Worm (Caenorhabditis elegans) whole organism, young adult: ENCODE results near the gene R12G8.1.

Experiments used
- C06A6.2 ChIP-seq: fragments of 200-800 bp; sonication (Bioruptor generic); conservative IDR thresholded peaks from 2 replicates; pipeline ENCODE4 v1.3.6; 2022; ENCODE audit warnings: missing genetic modification characterization, missing compliant biosample characterization
- F23B12.7 ChIP-seq: sonication (generic microtip); optimal IDR thresholded peaks from 2 replicates; lab custom pipeline; 2017; ENCODE audit warnings: missing genetic modification characterization, mild to moderate bottlenecking, missing compliant biosample characterization, antibody characterized with exemption, moderate library complexity; ENCODE audit not compliant: insufficient read depth
- F39B2.1 ChIP-seq: fragments of 200-800 bp; sonication (Bioruptor generic); IDR thresholded peaks from 2 replicates; pipeline ENCODE4 v1.3.6; 2022; ENCODE audit warnings: missing genetic modification reagents, missing genetic modification characterization, missing compliant biosample characterization
- F49E8.2 ChIP-seq: sonication (generic microtip); optimal IDR thresholded peaks from 3 replicates; lab custom pipeline; 2017; ENCODE audit warnings: missing genetic modification characterization, mild to moderate bottlenecking, missing compliant biosample characterization, antibody characterized with exemption, moderate library complexity; ENCODE audit not compliant: insufficient read depth
- F55B11.4 ChIP-seq: sonication (generic microtip); optimal IDR thresholded peaks from 2 replicates; lab custom pipeline; 2016; ENCODE audit warnings: missing compliant biosample characterization, missing genetic modification characterization, borderline replicate concordance; ENCODE audit not compliant: insufficient read depth
- K11D2.4 ChIP-seq: fragments of 200-800 bp; sonication (Bioruptor generic); IDR thresholded peaks from 2 replicates; pipeline ENCODE4 v1.3.6; 2022; ENCODE audit warnings: missing genetic modification reagents, missing genetic modification characterization, missing compliant biosample characterization
- K12H6.12 ChIP-seq: fragments of 200-800 bp; sonication (Bioruptor generic); optimal IDR thresholded peaks from 2 replicates; lab custom pipeline; 2018; ENCODE audit warnings: mild to moderate bottlenecking, missing genetic modification characterization, missing compliant biosample characterization
- Y56A3A.18 ChIP-seq: fragments of 200-800 bp; sonication (Bioruptor generic); IDR thresholded peaks from 2 replicates; pipeline ENCODE4 v1.3.6; 2022; ENCODE audit warnings: missing genetic modification reagents, missing genetic modification characterization, missing compliant biosample characterization
- Y95B8A.8 ChIP-seq: fragments of 200-800 bp; sonication (Bioruptor generic); IDR thresholded peaks from 2 replicates; pipeline ENCODE4 v1.3.6; 2022; ENCODE audit warnings: missing genetic modification reagents, missing genetic modification characterization, missing compliant biosample characterization
- atf-7 ChIP-seq: sonication (generic microtip); optimal IDR thresholded peaks from 2 replicates; lab custom pipeline; 2017; ENCODE audit warnings: mild to moderate bottlenecking, missing genetic modification characterization, missing compliant biosample characterization
- athp-1 ChIP-seq: sonication (generic microtip); optimal IDR thresholded peaks from 2 replicates; lab custom pipeline; 2017; ENCODE audit warnings: mild to moderate bottlenecking, missing genetic modification characterization, missing compliant biosample characterization
- attf-6 ChIP-seq: fragments of 200-800 bp; sonication (Bioruptor generic); IDR thresholded peaks from 2 replicates; pipeline ENCODE4 v1.3.6; 2022; ENCODE audit warnings: missing genetic modification reagents, missing genetic modification characterization, missing compliant biosample characterization
- bed-1 ChIP-seq: fragments of 200-800 bp; sonication (Bioruptor generic); IDR thresholded peaks from 2 replicates; pipeline ENCODE4 v1.3.6; 2022; ENCODE audit warnings: missing genetic modification reagents, missing genetic modification characterization, missing compliant biosample characterization
- bed-2 ChIP-seq: fragments of 200-800 bp; sonication (Bioruptor generic); IDR thresholded peaks from 2 replicates; pipeline ENCODE4 v1.3.6; 2022; ENCODE audit warnings: missing genetic modification reagents, missing genetic modification characterization, missing compliant biosample characterization
- ccch-3 ChIP-seq: fragments of 200-800 bp; sonication (Bioruptor generic); optimal IDR thresholded peaks from 2 replicates; lab custom pipeline; 2018; ENCODE audit warnings: mild to moderate bottlenecking, missing genetic modification characterization, missing compliant biosample characterization
- cebp-2 ChIP-seq: fragments of 200-800 bp; sonication (Bioruptor generic); IDR thresholded peaks from 2 replicates; pipeline ENCODE4 v1.3.6; 2022; ENCODE audit warnings: missing genetic modification characterization, missing compliant biosample characterization
- ceh-40 ChIP-seq: fragments of 200-800 bp; sonication (Bioruptor generic); IDR thresholded peaks from 2 replicates; pipeline ENCODE4 v1.3.6; 2022; ENCODE audit warnings: missing genetic modification characterization, missing compliant biosample characterization
- ceh-58 ChIP-seq: fragments of 200-800 bp; sonication (Bioruptor generic); IDR thresholded peaks from 2 replicates; pipeline ENCODE4 v1.3.6; 2022; ENCODE audit warnings: missing genetic modification characterization, missing compliant biosample characterization
- dpl-1 ChIP-seq: fragments of 150-350 bp; optimal IDR thresholded peaks from 2 replicates; lab custom pipeline; 2014; ENCODE audit warnings: missing biosample characterization, missing genetic modification reagents, missing genetic modification characterization
- egl-18 ChIP-seq: fragments of 200-800 bp; sonication (Bioruptor generic); IDR thresholded peaks from 2 replicates; pipeline ENCODE4 v1.3.6; 2022; ENCODE audit warnings: missing genetic modification reagents, missing genetic modification characterization, missing compliant biosample characterization
- ets-4 ChIP-seq: fragments of 200-800 bp; sonication (Bioruptor generic); optimal IDR thresholded peaks from 2 replicates; lab custom pipeline; 2018; ENCODE audit warnings: mild to moderate bottlenecking, missing genetic modification characterization, missing compliant biosample characterization
- fkh-3 ChIP-seq: sonication (generic microtip); optimal IDR thresholded peaks from 2 replicates; lab custom pipeline; 2016; ENCODE audit warnings: mild to moderate bottlenecking, missing genetic modification characterization, missing compliant biosample characterization
- him-1 ChIP-seq: sonication (generic microtip); optimal IDR thresholded peaks from 2 replicates; lab custom pipeline; 2016; ENCODE audit warnings: missing genotype, missing genetic modification reagents, missing genetic modification characterization, missing compliant biosample characterization
- hlh-12 ChIP-seq: sonication (generic microtip); optimal IDR thresholded peaks from 2 replicates; lab custom pipeline; 2016; ENCODE audit warnings: missing genetic modification characterization, missing compliant biosample characterization
- hlh-26 ChIP-seq: fragments of 200-800 bp; sonication (Bioruptor generic); conservative IDR thresholded peaks from 2 replicates; pipeline ENCODE4 v1.3.6; 2022; ENCODE audit warnings: missing genetic modification reagents, missing genetic modification characterization, missing compliant biosample characterization
- hrde-1 ChIP-seq: sonication (generic microtip); optimal IDR thresholded peaks from 2 replicates; lab custom pipeline; 2016; ENCODE audit warnings: missing genetic modification characterization, mild to moderate bottlenecking, missing compliant biosample characterization, moderate library complexity, missing genotype, missing genetic modification reagents, borderline replicate concordance
- hsf-1 ChIP-seq: fragments of 200-800 bp; sonication (Bioruptor generic); IDR thresholded peaks from 2 replicates; pipeline ENCODE4 v1.3.6; 2022; ENCODE audit warnings: missing genetic modification reagents, missing genetic modification characterization, missing compliant biosample characterization
- let-607 ChIP-seq, 2 experiments: fragments of 200-800 bp in 1 of 2; sonication (Bioruptor generic) in 1 of 2; sonication (generic microtip) in 1 of 2; optimal IDR thresholded peaks; 2 replicates each; lab custom pipeline; 2016 to 2018; ENCODE audit warnings: mild to moderate bottlenecking in 2 of 2, missing compliant biosample characterization in 2 of 2, missing genetic modification characterization in 2 of 2, moderate library complexity in 2 of 2, missing genotype in 1 of 2
- madf-10 ChIP-seq: sonication (generic microtip); optimal IDR thresholded peaks from 2 replicates; lab custom pipeline; 2016; ENCODE audit warnings: mild to moderate bottlenecking, missing genetic modification characterization, missing compliant biosample characterization
- mes-4 ChIP-seq: sonication (generic microtip); optimal IDR thresholded peaks from 2 replicates; lab custom pipeline; 2016; ENCODE audit warnings: missing genotype, missing genetic modification characterization, missing compliant biosample characterization
- nhr-120 ChIP-seq: fragments of 200-800 bp; sonication (Bioruptor generic); IDR thresholded peaks from 2 replicates; pipeline ENCODE4 v1.3.6; 2022; ENCODE audit warnings: missing genetic modification characterization, missing compliant biosample characterization
- nhr-80 ChIP-seq: sonication (generic microtip); optimal IDR thresholded peaks from 2 replicates; lab custom pipeline; 2016; ENCODE audit warnings: missing genetic modification characterization, missing compliant biosample characterization
- pha-4 ChIP-seq: fragments of 150-350 bp; sonication (generic microtip); optimal IDR thresholded peaks from 2 replicates; lab custom pipeline; 2014; ENCODE audit warnings: missing biosample characterization, missing genetic modification reagents, missing genetic modification characterization
- sdz-38 ChIP-seq: sonication (generic microtip); optimal IDR thresholded peaks from 2 replicates; lab custom pipeline; 2016; ENCODE audit warnings: missing genotype, missing genetic modification characterization, missing compliant biosample characterization
- snpc-1.1 ChIP-seq: sonication (generic microtip); optimal IDR thresholded peaks from 2 replicates; lab custom pipeline; 2017; ENCODE audit warnings: missing genetic modification characterization, mild to moderate bottlenecking, missing compliant biosample characterization, antibody characterized with exemption, moderate library complexity, missing genotype, missing genetic modification reagents; ENCODE audit not compliant: insufficient read depth
- snpc-1.3 ChIP-seq: sonication (generic microtip); optimal IDR thresholded peaks from 2 replicates; lab custom pipeline; 2017; ENCODE audit warnings: missing genetic modification characterization, mild to moderate bottlenecking, missing compliant biosample characterization, antibody characterized with exemption, moderate library complexity, missing genotype, missing genetic modification reagents; ENCODE audit not compliant: insufficient read depth
- snpc-4 ChIP-seq, 5 experiments: fragments of 150-350 bp in 1 of 5; sonication (generic microtip) in 4 of 5; optimal IDR thresholded peaks; 2 replicates each; lab custom pipeline; 2014 to 2018; ENCODE audit warnings: missing genetic modification characterization in 5 of 5, missing biosample characterization in 3 of 5, antibody characterized with exemption in 2 of 5, mild to moderate bottlenecking in 2 of 5, missing compliant biosample characterization in 2 of 5, missing genotype in 2 of 5, moderate library complexity in 2 of 5, missing genetic modification reagents in 1 of 5
- tbp1 ChIP-seq: fragments of 200-800 bp; sonication (Bioruptor generic); optimal IDR thresholded peaks from 2 replicates; lab custom pipeline; 2018; ENCODE audit warnings: mild to moderate bottlenecking, missing genetic modification characterization, missing compliant biosample characterization
- tbx-9 ChIP-seq: sonication (generic microtip); optimal IDR thresholded peaks from 2 replicates; lab custom pipeline; 2016; ENCODE audit warnings: borderline replicate concordance, missing genetic modification characterization, inconsistent platforms, missing compliant biosample characterization
- tlf-1 ChIP-seq: fragments of 200-800 bp; sonication (Bioruptor generic); optimal IDR thresholded peaks from 2 replicates; lab custom pipeline; 2018; ENCODE audit warnings: mild to moderate bottlenecking, missing genetic modification characterization, missing compliant biosample characterization
- unc-62 ChIP-seq: fragments of 150-350 bp; optimal IDR thresholded peaks from 2 replicates; lab custom pipeline; 2014; ENCODE audit warnings: missing biosample characterization, missing genetic modification reagents, missing genetic modification characterization
- ztf-18 ChIP-seq: sonication (generic microtip); optimal IDR thresholded peaks from 2 replicates; lab custom pipeline; 2016; ENCODE audit warnings: missing genotype, mild to moderate bottlenecking, missing genetic modification characterization, missing compliant biosample characterization

Gene R12G8.1

DNA sequence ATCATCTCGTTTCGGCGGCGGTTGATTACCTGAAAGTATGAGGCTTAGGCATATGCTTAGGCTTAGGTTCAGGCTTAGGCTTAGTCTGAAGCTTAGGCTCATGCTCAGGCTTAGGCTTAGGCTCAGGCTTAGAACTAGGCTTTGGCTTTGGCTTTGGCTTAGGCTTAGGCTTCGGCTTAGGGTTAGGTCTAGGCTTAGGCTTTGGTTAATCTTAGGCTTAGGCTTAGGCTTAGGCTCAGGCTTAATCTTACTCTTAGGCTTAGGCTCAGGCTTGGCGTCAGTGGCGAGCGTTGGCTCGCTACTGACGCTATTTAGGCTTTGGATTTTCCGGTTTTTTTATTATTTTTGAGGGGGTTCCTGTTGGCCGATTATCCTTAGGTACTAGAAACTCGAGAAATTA is 5.2 kb downstream of the R12G8.1 start:
- TF ChIP-seq ceh-40 (GFP tag; lab: Robert Waterston, UW) (no peak), ztf-18 (tag; lab: Kevin White, UChicago) (no peak), nhr-80 (no peak), bed-2 (no peak), K12H6.12 (tag; lab: Kevin White, UChicago) (no peak), tbp1 (GFP tag; lab: Kevin White, UChicago) (no peak), cebp-2 (GFP tag; lab: Robert Waterston, UW) (no peak), him-1 (tag; lab: Kevin White, UChicago) (no peak), madf-10 (tag; lab: Kevin White, UChicago) (no peak), dpl-1 (GFP tag; lab: Kevin White, UChicago) (no peak), unc-62 (GFP tag; lab: Kevin White, UChicago) (no peak), egl-18 (GFP tag; lab: Robert Waterston, UW) (no peak), sdz-38 (no peak)

DNA sequence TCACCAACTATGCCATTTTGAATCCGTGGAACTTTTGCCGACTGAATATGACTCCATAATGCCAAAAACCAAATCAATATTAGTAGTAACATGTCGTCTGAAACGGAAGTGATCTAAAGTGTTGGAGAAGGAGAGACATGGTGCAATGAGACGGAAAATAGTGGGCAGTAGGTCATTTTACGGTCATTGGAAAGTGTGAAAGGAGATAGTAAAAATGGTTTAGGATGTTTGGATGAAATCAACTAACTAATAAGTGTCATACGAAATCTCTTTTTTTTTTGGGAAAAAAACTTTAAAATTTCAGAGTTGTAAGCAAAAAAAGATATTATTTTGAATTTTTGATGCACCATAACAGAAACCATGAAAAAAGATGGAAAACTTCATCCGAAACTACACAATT is 9.2 kb downstream of the R12G8.1 start, which contains the start of gene cutl-4:
Gene cutl-4, minus strand, starts transcription at position 101 of the 400 bp plus-strand sequence.
- no peak for TF ChIP-seq hsf-1 (GFP tag; lab: Robert Waterston, UW)
- no peak for TF ChIP-seq hrde-1
- no peak for TF ChIP-seq hlh-26 (GFP tag; lab: Robert Waterston, UW)
- TF ChIP-seq tbp1 (GFP tag; lab: Kevin White, UChicago) = no peak
- TF ChIP-seq ceh-58 (GFP tag; lab: Robert Waterston, UW) = no peak
- no peak for TF ChIP-seq let-607 (tag; optimal IDR thresholded peaks at IDR 0.05; lab: Kevin White, UChicago)
- no peak for TF ChIP-seq hlh-12 (tag; lab: Kevin White, UChicago)
- no peak for TF ChIP-seq F39B2.1 (GFP tag; lab: Robert Waterston, UW)
- TF ChIP-seq K11D2.4 (GFP tag; lab: Robert Waterston, UW) = no peak
- no peak for TF ChIP-seq snpc-1.3 (tag; lab: Kevin White, UChicago)
- no peak for TF ChIP-seq atf-7 (tag; lab: Kevin White, UChicago)
- TF ChIP-seq nhr-120 (GFP tag; lab: Robert Waterston, UW) = no peak
- TF ChIP-seq bed-1 (GFP tag; lab: Robert Waterston, UW) = no peak
- no peak for TF ChIP-seq Y56A3A.18 (GFP tag; lab: Robert Waterston, UW)
- TF ChIP-seq pha-4 = no peak
- no peak for TF ChIP-seq ccch-3 (GFP tag; lab: Kevin White, UChicago)
- TF ChIP-seq tlf-1 = no peak
- TF ChIP-seq ets-4 (GFP tag; lab: Kevin White, UChicago) = no peak

DNA sequence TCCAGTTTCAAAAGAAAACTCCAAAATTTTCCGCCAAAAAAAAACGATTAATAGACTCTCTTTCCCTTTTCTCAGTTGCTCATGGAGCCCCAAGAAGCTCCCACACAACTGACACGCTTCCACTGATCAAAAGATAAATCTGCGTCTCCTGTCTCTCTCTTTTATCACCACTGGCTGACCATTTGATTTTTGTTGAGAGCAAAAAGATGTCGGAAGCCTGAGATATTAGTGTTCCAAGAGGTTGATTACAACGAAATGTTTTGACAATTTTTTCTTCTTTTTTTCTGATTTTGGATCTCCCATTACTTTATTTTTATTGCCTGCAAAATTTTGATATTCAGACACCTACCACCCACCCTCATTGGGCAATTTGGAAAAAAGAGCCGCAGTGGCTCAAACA is 16.5 kb downstream of the R12G8.1 start, which contains the start of gene twk-42:
Gene twk-42, minus strand, starts transcription at position 101 of the 400 bp plus-strand sequence.
- no peak for TF ChIP-seq Y95B8A.8 (GFP tag; lab: Robert Waterston, UW)
- TF ChIP-seq mes-4 (tag; lab: Kevin White, UChicago) = no peak
- TF ChIP-seq unc-62 (GFP tag; lab: Kevin White, UChicago) = no peak
- TF ChIP-seq nhr-120 (GFP tag; lab: Robert Waterston, UW) = no peak
- TF ChIP-seq attf-6 = no peak
- TF ChIP-seq tbx-9 (tag; lab: Kevin White, UChicago) = no peak
- TF ChIP-seq bed-1 (GFP tag; lab: Robert Waterston, UW) = no peak
- no peak for TF ChIP-seq F49E8.2
- no peak for TF ChIP-seq F55B11.4 (tag; lab: Kevin White, UChicago)
- TF ChIP-seq atf-7 (tag; lab: Kevin White, UChicago) = no peak
- no peak for TF ChIP-seq snpc-4 (GFP tag; optimal IDR thresholded peaks at IDR 0.05; lab: Kevin White, UChicago)
- no peak for TF ChIP-seq snpc-4 (tag; optimal IDR thresholded peaks at IDR 0.05; lab: Kevin White, UChicago)
- TF ChIP-seq ztf-18 (tag; lab: Kevin White, UChicago) = no peak
- TF ChIP-seq F23B12.7 (tag; lab: Kevin White, UChicago) = no peak
- no peak for TF ChIP-seq snpc-1.1
- TF ChIP-seq C06A6.2 (GFP tag; lab: Robert Waterston, UW) = no peak
- no peak for TF ChIP-seq athp-1 (tag; lab: Kevin White, UChicago)
- TF ChIP-seq fkh-3 (tag; lab: Kevin White, UChicago) = no peak
